Worm (Caenorhabditis elegans) whole organism, dauer: ENCODE measurements around the gene H03A11.13.

Experiments
- unc-62 ChIP-seq: sonication (generic microtip); optimal IDR thresholded peaks from 2 replicates; lab custom pipeline; 2017; ENCODE audit warnings: missing biosample characterization, missing genetic modification reagents, missing genetic modification characterization

Gene H03A11.13

DNA sequence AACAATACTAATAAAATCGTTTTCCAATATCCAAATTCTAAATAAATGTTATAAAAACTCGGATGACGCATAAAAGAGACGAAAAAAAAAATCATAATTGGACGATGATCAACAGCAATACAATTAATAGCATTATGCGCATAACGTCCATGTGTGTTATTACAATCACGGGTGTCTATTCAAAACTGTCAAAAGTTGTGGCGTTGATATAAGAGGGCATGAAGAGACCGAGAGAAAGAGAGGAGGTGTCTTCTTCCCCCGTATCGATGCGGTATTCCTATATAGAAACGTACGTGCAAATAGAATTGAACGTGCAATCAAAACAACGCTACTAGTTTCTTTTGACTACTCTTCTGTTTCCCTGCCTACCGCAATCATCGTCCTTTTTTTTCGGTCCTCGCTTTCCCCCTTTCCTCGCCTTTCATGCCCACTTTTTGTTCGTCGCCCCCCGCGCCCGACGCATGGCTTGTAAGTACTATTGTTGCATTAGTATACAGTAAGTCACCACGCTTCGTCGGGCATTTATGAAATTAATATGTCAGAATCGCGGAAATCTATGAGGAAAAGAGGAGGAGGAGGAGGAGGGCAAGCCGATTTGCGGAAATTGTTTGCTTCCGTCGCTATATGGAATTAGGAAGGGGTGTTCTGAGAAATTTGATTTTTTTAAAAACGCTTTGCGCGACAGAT is 9.0 kb upstream of the H03A11.13 start:
- no peak for TF ChIP-seq unc-62

DNA sequence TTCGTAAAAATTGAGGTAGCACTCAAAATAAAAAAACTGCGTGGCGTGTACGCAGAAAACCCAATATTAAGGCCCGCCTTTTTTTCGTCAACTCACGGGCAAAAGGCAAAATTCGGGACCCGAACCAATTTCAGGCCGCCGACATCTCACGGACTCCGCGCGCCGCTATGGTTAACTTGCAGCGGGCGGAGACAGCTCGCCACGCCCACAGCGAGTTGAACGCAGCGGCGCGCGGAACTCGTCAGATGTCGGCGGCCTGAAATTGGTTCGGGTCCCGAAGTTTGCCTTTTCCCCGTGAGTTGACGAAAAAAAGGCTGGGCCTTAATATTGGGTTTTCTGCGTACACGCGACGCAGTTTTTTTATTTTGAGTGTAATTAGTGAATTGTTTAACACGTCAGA is 8.1 kb upstream of the H03A11.13 start:
- TF ChIP-seq unc-62, result no peak

DNA sequence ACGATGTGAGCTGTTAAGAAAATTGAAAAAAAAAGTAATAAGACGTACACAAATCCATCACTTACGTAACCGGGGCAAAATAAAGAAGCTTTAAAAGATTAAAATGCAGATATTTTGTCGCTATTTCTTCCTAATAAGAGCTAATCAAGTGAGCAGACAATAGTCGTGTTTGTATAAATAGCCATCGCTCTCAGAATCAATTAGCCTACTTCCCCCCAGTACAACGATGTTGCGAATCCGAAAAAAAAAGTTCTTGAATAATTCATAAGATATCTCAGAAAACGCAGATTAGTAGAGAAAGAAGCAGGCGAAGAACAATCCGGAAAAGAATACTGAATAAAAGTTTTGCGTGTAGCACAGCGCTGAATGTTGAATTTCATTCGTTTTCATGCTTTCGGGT is 2.2 kb upstream of the H03A11.13 start:
- no peak for TF ChIP-seq unc-62

DNA sequence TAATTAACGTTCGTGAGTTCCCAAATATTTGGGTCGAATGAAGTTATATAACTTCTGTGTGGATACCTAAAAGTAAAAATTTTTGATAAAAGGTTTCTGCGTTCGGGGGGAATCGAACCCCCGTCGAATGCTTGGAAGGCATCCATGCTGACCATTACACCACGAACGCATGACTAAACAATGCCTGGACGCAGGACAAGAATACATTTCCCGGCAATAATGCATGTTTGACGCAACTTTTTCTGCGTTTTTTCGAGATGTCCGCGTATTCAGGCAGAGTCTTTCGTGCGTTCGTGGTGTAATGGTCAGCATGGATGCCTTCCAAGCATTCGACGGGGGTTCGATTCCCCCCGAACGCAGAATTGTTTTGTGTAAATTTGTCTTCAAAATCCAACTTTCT is 12.3 kb downstream of the H03A11.13 start:
- no peak for TF ChIP-seq unc-62

DNA sequence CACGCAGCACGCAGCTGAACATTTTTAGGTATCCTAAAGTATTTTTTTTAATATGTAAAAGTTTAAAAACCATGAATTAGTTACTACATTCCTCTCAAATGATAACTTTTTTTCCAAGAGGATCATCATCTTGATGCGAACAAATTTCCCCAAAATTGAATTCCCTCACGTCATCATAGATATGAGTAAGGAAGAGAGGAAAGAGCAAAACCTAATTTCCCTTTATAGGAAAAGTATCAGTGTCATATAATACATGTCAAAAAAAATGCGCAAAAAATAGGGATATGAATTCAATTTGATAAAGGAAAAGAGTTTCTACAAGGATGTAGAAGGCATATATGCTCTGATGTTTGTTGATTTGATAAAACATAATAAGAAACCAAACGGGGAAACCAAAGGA is 12.9 kb downstream of the H03A11.13 start:
- no peak for TF ChIP-seq unc-62

DNA sequence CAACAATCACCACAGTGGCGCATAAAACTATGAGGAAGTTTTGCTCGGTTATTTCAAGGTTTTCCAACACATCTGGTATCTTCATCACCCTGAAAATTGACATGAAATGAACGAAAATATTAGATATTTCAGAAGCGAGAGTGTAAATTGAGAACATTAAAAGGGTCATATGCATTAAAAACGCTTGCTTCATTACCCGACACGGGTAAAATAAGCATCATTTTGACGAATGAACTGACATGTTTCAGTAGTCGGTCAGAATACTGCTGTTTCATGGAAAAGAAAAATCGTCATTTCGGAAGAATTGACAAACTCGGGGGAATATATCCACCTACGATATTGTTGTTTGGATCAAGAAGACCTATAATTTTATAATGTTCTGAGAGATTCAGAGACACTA is 14.0 kb downstream of the H03A11.13 start, which contains the start of gene snt-7:
snt-7 (minus strand) TSS at position 101 of the 400 bp plus-strand sequence.
- no peak for TF ChIP-seq unc-62

DNA sequence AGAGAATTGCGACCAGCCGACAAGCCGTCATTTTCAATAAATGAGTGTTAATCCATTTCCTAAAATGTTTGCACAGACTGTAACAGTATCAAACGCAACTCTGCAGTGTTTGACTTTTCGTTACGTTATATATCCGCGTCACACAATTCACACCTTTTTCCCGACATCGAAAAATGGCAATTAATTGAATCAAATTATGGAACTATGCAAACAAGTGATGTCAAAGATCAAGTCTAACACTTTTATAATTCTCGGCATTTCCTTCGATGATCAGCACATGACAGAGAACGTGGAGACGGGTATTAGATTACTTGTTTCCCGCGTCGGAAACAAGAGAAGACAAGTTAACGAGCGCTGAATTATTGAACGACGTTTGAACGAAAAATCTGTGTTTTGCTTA is 18.7 kb downstream of the H03A11.13 start, which contains the start of gene phat-6:
phat-6 (minus strand) TSS at position 101 of the 400 bp plus-strand sequence.
- TF ChIP-seq unc-62, result no peak

DNA sequence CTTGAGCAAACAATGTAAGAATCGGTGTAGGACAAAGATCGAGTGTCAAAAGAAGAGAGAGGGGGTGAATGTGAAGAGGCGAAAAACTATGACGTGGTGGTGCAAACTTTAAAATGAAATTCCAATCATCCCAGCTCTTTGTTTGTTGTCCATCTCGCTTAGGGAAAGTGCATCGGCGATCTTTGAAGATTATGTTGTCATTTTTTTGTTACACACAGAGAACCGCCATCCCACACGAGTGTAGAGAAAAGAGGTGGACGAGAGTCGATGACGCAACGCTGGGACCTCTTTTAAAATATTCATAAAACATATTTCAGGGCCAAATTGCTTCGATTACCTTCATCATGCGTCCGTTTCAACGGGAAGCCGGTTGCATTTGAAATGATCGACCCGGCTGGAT is 21.7 kb downstream of the H03A11.13 start:
- no peak for TF ChIP-seq unc-62

DNA sequence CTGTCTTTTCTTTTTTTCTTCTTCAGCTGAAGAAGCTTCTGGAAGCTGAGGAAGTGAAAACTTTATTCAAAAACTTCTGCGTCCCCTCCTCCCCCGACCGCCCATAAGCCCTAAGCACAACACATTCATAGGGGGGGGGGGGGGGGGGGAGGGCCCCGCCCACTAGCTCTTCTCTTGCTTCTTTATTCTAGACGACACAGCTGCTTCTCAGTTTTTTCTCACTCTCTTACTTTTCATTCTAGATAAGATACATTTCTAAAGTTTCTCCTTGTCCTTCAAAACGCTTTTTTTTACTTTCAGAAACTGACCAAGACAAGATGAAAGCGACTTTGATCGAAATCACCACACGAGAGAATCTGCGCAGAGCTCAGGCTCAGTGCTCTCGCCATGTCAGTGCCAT is 23.2 kb downstream of the H03A11.13 start, which contains the start of gene T10B10.4:
T10B10.4 (plus strand) TSS at position 301 of the 400 bp plus-strand sequence.
- TF ChIP-seq unc-62, result no peak

DNA sequence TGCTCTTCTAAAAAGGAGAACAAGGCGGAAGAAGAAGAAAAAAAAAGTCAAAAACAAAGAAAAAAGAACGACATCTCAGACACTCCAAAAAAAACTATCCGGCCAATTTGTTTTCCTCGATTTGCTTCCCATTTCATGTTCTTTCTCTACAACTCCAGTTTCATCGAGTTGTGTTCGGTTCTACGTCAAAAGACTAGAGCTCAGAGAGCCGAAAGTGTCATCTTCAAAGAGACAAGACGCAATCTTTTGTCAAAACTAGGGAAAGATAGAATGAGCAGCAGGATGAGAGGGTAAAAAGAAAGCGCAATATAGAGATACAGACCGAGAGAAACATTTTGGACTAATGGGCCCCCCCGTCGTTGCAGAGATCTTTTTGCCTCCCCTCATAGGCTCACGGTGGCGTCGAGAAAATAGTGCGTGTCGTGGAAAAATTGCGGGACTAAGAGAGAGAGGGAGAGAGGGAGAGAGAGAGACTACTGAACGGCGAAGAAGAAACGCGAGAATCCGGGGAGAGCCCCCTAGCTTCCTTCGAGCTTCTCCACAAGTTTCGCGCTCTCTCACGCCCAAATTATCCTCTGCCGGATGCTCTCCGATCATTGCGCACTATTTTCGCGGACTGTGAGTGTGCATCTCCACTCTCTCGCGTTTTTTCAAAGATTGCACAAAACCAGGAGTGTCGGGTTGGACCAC is 23.9 kb downstream of the H03A11.13 start:
- TF ChIP-seq unc-62, result no peak

DNA sequence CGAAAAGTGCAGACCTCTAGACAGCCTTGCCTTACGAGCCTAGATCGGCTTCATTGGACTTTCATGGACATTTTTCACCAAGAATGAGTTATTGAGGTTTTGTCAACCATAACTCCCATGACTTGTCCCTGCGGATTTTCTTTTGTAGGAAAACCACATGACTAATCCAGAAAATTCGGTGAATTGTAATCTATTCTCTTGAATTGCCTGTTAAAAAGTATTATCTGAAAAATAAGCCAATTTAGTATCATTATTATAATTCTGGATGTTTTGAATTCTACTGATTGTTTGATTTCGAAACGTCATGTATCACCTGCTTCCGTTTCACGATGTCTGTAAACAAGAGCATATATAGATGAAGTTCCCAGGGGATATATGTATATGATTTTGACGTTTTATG is 24.5 kb downstream of the H03A11.13 start:
- no peak for TF ChIP-seq unc-62

DNA sequence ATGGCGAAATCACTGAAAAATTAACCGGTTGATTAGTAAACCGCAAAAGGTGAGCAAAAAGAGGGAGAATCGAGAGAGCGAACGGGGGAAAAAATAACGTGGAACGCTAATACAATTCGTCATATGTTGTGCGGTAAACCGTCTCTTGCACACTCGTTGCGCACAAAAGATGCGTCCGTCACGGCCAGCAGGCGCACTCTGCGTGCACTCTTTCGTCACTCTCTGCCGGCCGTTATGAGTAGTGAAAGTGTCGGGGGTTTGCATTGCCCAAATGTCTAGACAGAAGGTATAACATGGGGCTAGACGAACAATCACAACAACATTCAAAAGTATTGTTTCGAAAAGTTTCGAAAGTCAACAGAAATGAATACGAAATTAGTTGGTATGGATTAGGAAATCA is 31.6 kb downstream of the H03A11.13 start, which contains the start of gene pkhm-2:
pkhm-2 (minus strand) TSS at position 12 of the 400 bp plus-strand sequence.
- TF ChIP-seq unc-62, result no peak

DNA sequence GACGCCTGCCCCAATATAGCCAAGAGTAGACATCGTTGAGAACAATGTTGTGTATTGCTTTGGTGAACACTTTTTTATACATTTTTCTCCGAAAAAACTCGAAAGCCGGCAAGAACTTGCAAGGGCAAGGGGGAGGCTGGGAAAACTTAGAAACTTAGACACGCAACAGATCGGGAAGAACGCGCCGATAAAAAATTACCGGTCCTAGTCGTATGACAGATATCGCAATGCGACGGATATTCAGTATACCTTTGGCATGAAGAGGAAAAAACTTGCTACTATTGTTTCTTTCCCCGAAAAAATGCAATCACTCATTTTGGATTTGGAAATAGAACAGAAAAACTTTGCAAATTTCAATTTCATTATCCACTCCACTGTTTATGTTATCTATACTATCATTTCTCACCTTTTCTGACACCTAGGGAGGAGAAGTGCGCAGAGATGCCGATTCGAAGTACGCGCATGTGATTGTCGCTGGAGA is 36.6 kb downstream of the H03A11.13 start, which contains the start of gene col-41:
col-41 (minus strand) TSS at position 51 of the 481 bp plus-strand sequence.
- no peak for TF ChIP-seq unc-62

DNA sequence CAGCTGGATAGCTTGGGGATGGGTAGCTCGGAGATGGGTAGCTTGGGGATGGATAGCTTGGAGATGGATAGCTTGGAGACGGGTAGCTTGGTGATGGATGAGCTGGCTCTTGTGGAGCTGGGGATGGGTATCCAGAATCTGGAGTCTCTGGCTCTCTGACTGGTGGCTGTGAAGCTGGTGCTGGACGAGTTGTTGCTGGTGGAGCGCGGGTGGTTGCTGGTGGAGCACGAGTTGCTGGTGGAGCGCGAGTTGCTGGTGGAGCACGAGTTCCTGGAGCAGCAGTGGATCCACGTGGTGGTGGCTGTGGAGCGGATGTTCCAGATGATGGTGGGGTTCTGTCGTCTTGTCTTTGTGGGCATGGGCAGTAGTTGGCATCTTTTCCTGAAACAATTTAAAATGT is 37.8 kb downstream of the H03A11.13 start:
- TF ChIP-seq unc-62, result no peak

DNA sequence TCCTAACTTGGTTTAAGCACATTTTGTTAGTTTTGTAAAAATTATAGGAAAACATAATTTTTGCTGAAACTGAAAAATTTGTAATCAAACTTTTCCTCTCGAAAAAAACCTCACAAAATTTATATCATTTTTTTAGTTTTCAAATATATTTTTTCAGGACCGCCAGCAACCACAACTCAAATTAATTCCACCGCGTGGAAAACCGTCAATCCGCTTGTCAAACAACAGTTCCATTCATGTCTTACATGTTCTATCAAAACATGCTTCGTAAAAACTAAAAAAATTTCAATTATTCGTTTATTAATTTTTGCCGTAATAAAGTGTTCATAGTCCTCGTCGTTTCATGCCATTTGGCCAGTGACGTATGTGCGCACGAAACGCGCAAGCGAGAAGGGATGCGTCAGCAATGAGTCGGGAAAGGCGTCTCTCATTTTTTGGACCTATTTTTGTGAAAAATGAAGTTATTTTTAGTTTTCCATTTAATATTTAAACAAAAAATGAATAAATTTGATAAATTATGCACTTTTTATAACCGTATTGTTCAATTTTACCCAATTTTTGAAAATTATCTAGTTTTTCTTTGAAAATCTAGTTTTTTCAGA is 39.6 kb downstream of the H03A11.13 start, which contains the start of gene ucr-2.2:
ucr-2.2 (plus strand) TSS at position 602 of the 602 bp plus-strand sequence.
- no peak for TF ChIP-seq unc-62

DNA sequence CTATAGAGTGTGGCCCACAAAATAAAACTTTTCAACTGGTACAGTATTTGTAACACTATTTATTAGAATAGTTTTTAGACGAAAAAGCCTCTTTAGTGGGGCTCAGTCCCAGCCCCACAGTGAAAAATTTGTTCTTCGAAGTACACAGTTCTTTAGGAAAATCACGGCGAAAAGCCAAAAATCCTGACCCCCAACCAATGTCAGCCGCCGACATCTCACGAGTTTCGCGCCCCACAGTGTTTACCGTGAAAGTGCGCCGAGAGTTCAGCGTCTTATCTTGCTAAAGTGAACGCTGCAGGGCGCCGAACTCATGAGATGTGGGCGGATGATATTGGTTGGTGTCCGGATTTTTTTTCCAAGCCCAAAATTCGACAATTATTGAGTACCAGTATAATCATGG is 42.1 kb downstream of the H03A11.13 start:
- no peak for TF ChIP-seq unc-62

DNA sequence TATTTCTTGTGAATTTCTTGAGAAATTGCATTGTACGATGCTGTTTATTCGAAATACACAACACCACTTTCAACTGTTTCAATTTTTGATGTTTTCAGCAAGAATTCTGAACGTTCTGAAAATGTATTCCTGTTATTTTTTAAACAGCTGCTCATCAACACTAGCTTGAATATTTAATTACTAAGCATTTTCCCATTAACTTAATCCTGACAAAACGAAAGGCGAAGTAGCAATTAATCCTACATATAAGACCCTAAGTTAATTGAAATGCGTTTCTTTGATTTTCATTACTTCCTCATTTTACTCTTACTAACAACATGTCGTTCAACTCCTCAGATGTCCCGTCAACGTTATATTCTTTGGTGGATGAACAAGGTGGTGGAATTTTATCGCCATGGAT is 44.6 kb downstream of the H03A11.13 start, which contains the start of gene ocr-3:
ocr-3 (plus strand) TSS at position 301 of the 400 bp plus-strand sequence.
- TF ChIP-seq unc-62, result no peak
